Worm (Caenorhabditis elegans): Measurements from ENCODE around the gene snt-1.

- no peak for TF ChIP-seq dao-5 (tag; optimal IDR thresholded peaks at IDR 0.05)
- no peak for TF ChIP-seq W03F9.2 (tag; optimal IDR thresholded peaks at IDR 0.05)
- TF ChIP-seq him-1 (tag; optimal IDR thresholded peaks at IDR 0.05) = no peak
Measured at ce11 chrII:6821832-6822231, 11.1 kb downstream of the snt-1 start.

Measured in whole organism, L4/young adult.